Worm (Caenorhabditis elegans) whole organism, young adult: ENCODE data around the gene F41B5.12.
A peak's percentile ranks its signal among the peaks of the same experiment; 100 is the strongest.

Experiments used
- B0019.2 ChIP-seq: fragments of 200-800 bp; sonication (Bioruptor generic); conservative IDR thresholded peaks from 2 replicates; pipeline ENCODE4 v1.3.6; 2022; ENCODE audit warnings: missing genetic modification reagents, missing genetic modification characterization, missing compliant biosample characterization
- C06A6.2 ChIP-seq: fragments of 200-800 bp; sonication (Bioruptor generic); conservative IDR thresholded peaks from 2 replicates; pipeline ENCODE4 v1.3.6; 2022; ENCODE audit warnings: missing genetic modification characterization, missing compliant biosample characterization
- D2030.7 ChIP-seq: fragments of 200-800 bp; sonication (Bioruptor generic); IDR thresholded peaks from 2 replicates; pipeline ENCODE4 v1.3.6; 2022; ENCODE audit warnings: missing genetic modification reagents, missing genetic modification characterization, missing compliant biosample characterization
- F49E8.2 ChIP-seq: sonication (generic microtip); optimal IDR thresholded peaks from 3 replicates; lab custom pipeline; 2017; ENCODE audit warnings: missing genetic modification characterization, mild to moderate bottlenecking, missing compliant biosample characterization, antibody characterized with exemption, moderate library complexity; ENCODE audit not compliant: insufficient read depth
- K11D2.4 ChIP-seq: fragments of 200-800 bp; sonication (Bioruptor generic); IDR thresholded peaks from 2 replicates; pipeline ENCODE4 v1.3.6; 2022; ENCODE audit warnings: missing genetic modification reagents, missing genetic modification characterization, missing compliant biosample characterization
- Y53F4B.3 ChIP-seq: fragments of 200-800 bp; sonication (Bioruptor generic); IDR thresholded peaks from 2 replicates; pipeline ENCODE4 v1.3.6; 2022; ENCODE audit warnings: missing genetic modification reagents, missing genetic modification characterization, missing compliant biosample characterization
- Y53G8AR.9 ChIP-seq: fragments of 200-800 bp; sonication (Bioruptor generic); conservative IDR thresholded peaks from 2 replicates; pipeline ENCODE4 v1.3.6; 2022; ENCODE audit warnings: missing genetic modification reagents, missing genetic modification characterization, missing compliant biosample characterization
- ama-1 ChIP-seq, 3 experiments: fragments of 150-350 bp in 1 of 3; sonication (generic microtip) in 2 of 3; optimal IDR thresholded peaks; 2 replicates each; lab custom pipeline; 2014 to 2018; ENCODE audit warnings: missing biosample characterization in 2 of 3, missing genetic modification characterization in 2 of 3, missing genetic modification reagents in 2 of 3
- aptf-3 ChIP-seq: fragments of 200-800 bp; sonication (Bioruptor generic); IDR thresholded peaks from 2 replicates; pipeline ENCODE4 v1.3.6; 2022; ENCODE audit warnings: missing genetic modification characterization, missing compliant biosample characterization
- atf-7 ChIP-seq: sonication (generic microtip); optimal IDR thresholded peaks from 2 replicates; lab custom pipeline; 2017; ENCODE audit warnings: mild to moderate bottlenecking, missing genetic modification characterization, missing compliant biosample characterization
- attf-6 ChIP-seq: fragments of 200-800 bp; sonication (Bioruptor generic); IDR thresholded peaks from 2 replicates; pipeline ENCODE4 v1.3.6; 2022; ENCODE audit warnings: missing genetic modification reagents, missing genetic modification characterization, missing compliant biosample characterization
- bed-1 ChIP-seq: fragments of 200-800 bp; sonication (Bioruptor generic); IDR thresholded peaks from 2 replicates; pipeline ENCODE4 v1.3.6; 2022; ENCODE audit warnings: missing genetic modification reagents, missing genetic modification characterization, missing compliant biosample characterization
- bed-2 ChIP-seq: fragments of 200-800 bp; sonication (Bioruptor generic); IDR thresholded peaks from 2 replicates; pipeline ENCODE4 v1.3.6; 2022; ENCODE audit warnings: missing genetic modification reagents, missing genetic modification characterization, missing compliant biosample characterization
- ceh-100 ChIP-seq: fragments of 200-800 bp; sonication (Bioruptor generic); IDR thresholded peaks from 2 replicates; pipeline ENCODE4 v1.3.6; 2022; ENCODE audit warnings: missing genetic modification reagents, missing genetic modification characterization, missing compliant biosample characterization
- ceh-79 ChIP-seq: sonication (generic microtip); optimal IDR thresholded peaks from 2 replicates; lab custom pipeline; 2017; ENCODE audit warnings: mild to moderate bottlenecking, missing genetic modification characterization, missing compliant biosample characterization
- dox-1 ChIP-seq: fragments of 200-800 bp; sonication (Bioruptor generic); IDR thresholded peaks from 2 replicates; pipeline ENCODE4 v1.3.6; 2022; ENCODE audit warnings: missing genetic modification reagents, missing genetic modification characterization, missing compliant biosample characterization
- dpff-1 ChIP-seq: sonication (generic microtip); optimal IDR thresholded peaks from 2 replicates; lab custom pipeline; 2017; ENCODE audit warnings: mild to moderate bottlenecking, missing genetic modification characterization, missing compliant biosample characterization
- egl-44 ChIP-seq: fragments of 200-800 bp; sonication (Bioruptor generic); IDR thresholded peaks from 2 replicates; pipeline ENCODE4 v1.3.6; 2022; ENCODE audit warnings: missing genetic modification reagents, missing genetic modification characterization, missing compliant biosample characterization
- egrh-3 ChIP-seq: fragments of 200-800 bp; sonication (Bioruptor generic); IDR thresholded peaks from 2 replicates; pipeline ENCODE4 v1.3.6; 2022; ENCODE audit warnings: missing genetic modification reagents, missing genetic modification characterization, missing compliant biosample characterization
- ets-4 ChIP-seq: fragments of 200-800 bp; sonication (Bioruptor generic); optimal IDR thresholded peaks from 2 replicates; lab custom pipeline; 2018; ENCODE audit warnings: mild to moderate bottlenecking, missing genetic modification characterization, missing compliant biosample characterization
- gei-17 ChIP-seq: fragments of 200-800 bp; sonication (Bioruptor generic); optimal IDR thresholded peaks from 2 replicates; lab custom pipeline; 2018; ENCODE audit warnings: mild to moderate bottlenecking, missing genetic modification characterization, missing compliant biosample characterization
- him-1 ChIP-seq: sonication (generic microtip); optimal IDR thresholded peaks from 2 replicates; lab custom pipeline; 2016; ENCODE audit warnings: missing genotype, missing genetic modification reagents, missing genetic modification characterization, missing compliant biosample characterization
- hlh-12 ChIP-seq: sonication (generic microtip); optimal IDR thresholded peaks from 2 replicates; lab custom pipeline; 2016; ENCODE audit warnings: missing genetic modification characterization, missing compliant biosample characterization
- hlh-26 ChIP-seq: fragments of 200-800 bp; sonication (Bioruptor generic); conservative IDR thresholded peaks from 2 replicates; pipeline ENCODE4 v1.3.6; 2022; ENCODE audit warnings: missing genetic modification reagents, missing genetic modification characterization, missing compliant biosample characterization
- hmg-1.2 ChIP-seq: fragments of 200-800 bp; sonication (Bioruptor generic); IDR thresholded peaks from 2 replicates; pipeline ENCODE4 v1.3.6; 2022; ENCODE audit warnings: missing genetic modification reagents, missing genetic modification characterization, missing compliant biosample characterization
- let-607 ChIP-seq, 2 experiments: fragments of 200-800 bp in 1 of 2; sonication (Bioruptor generic) in 1 of 2; sonication (generic microtip) in 1 of 2; optimal IDR thresholded peaks; 2 replicates each; lab custom pipeline; 2016 to 2018; ENCODE audit warnings: mild to moderate bottlenecking in 2 of 2, missing compliant biosample characterization in 2 of 2, missing genetic modification characterization in 2 of 2, moderate library complexity in 2 of 2, missing genotype in 1 of 2
- lin-35 ChIP-seq, 3 experiments: fragments of 150-350 bp in 2 of 3; sonication (generic microtip) in 1 of 3; optimal IDR thresholded peaks; 2 replicates each; lab custom pipeline; 2014 to 2018; ENCODE audit warnings: missing biosample characterization in 3 of 3, missing genetic modification characterization in 3 of 3, missing genetic modification reagents in 3 of 3
- lin-40 ChIP-seq: sonication (generic microtip); optimal IDR thresholded peaks from 2 replicates; lab custom pipeline; 2016; ENCODE audit warnings: missing genetic modification characterization, mild to moderate bottlenecking, missing compliant biosample characterization, missing genotype, missing genetic modification reagents
- madf-10 ChIP-seq: sonication (generic microtip); optimal IDR thresholded peaks from 2 replicates; lab custom pipeline; 2016; ENCODE audit warnings: mild to moderate bottlenecking, missing genetic modification characterization, missing compliant biosample characterization
- madf-3 ChIP-seq: fragments of 200-800 bp; sonication (Bioruptor generic); IDR thresholded peaks from 2 replicates; pipeline ENCODE4 v1.3.6; 2022; ENCODE audit warnings: missing genetic modification reagents, missing genetic modification characterization, missing compliant biosample characterization
- madf-8 ChIP-seq: fragments of 200-800 bp; sonication (Bioruptor generic); conservative IDR thresholded peaks from 2 replicates; pipeline ENCODE4 v1.3.6; 2022; ENCODE audit warnings: missing genetic modification reagents, missing genetic modification characterization, missing compliant biosample characterization
- nfya-1 ChIP-seq: sonication (generic microtip); optimal IDR thresholded peaks from 2 replicates; lab custom pipeline; 2017; ENCODE audit warnings: antibody characterized with exemption, missing compliant biosample characterization, missing genetic modification characterization, borderline replicate concordance; ENCODE audit not compliant: insufficient read depth
- nhr-80 ChIP-seq: sonication (generic microtip); optimal IDR thresholded peaks from 2 replicates; lab custom pipeline; 2016; ENCODE audit warnings: missing genetic modification characterization, missing compliant biosample characterization
- nhr-90 ChIP-seq: sonication (generic microtip); optimal IDR thresholded peaks from 2 replicates; lab custom pipeline; 2016; ENCODE audit warnings: missing genotype, mild to moderate bottlenecking, missing genetic modification characterization, missing compliant biosample characterization
- rcor-1 ChIP-seq: fragments of 200-800 bp; sonication (Bioruptor generic); IDR thresholded peaks from 2 replicates; pipeline ENCODE4 v1.3.6; 2022; ENCODE audit warnings: missing genetic modification reagents, missing genetic modification characterization, missing compliant biosample characterization
- sptf-2 ChIP-seq: fragments of 200-800 bp; sonication (Bioruptor generic); optimal IDR thresholded peaks from 2 replicates; lab custom pipeline; 2018; ENCODE audit warnings: mild to moderate bottlenecking, missing genetic modification characterization, missing compliant biosample characterization
- tbp1 ChIP-seq: fragments of 200-800 bp; sonication (Bioruptor generic); optimal IDR thresholded peaks from 2 replicates; lab custom pipeline; 2018; ENCODE audit warnings: mild to moderate bottlenecking, missing genetic modification characterization, missing compliant biosample characterization
- tlf-1 ChIP-seq: fragments of 200-800 bp; sonication (Bioruptor generic); optimal IDR thresholded peaks from 2 replicates; lab custom pipeline; 2018; ENCODE audit warnings: mild to moderate bottlenecking, missing genetic modification characterization, missing compliant biosample characterization
- unc-62 ChIP-seq: fragments of 150-350 bp; optimal IDR thresholded peaks from 2 replicates; lab custom pipeline; 2014; ENCODE audit warnings: missing biosample characterization, missing genetic modification reagents, missing genetic modification characterization
- zim-3 ChIP-seq: sonication (generic microtip); optimal IDR thresholded peaks from 2 replicates; lab custom pipeline; 2017; ENCODE audit warnings: mild to moderate bottlenecking, missing genetic modification characterization, moderate library complexity, missing compliant biosample characterization
- ztf-22 ChIP-seq: fragments of 200-800 bp; sonication (Bioruptor generic); optimal IDR thresholded peaks from 2 replicates; lab custom pipeline; 2018; ENCODE audit warnings: mild to moderate bottlenecking, missing genetic modification characterization, moderate library complexity, missing compliant biosample characterization
- ztf-3 ChIP-seq: fragments of 200-800 bp; sonication (Bioruptor generic); optimal IDR thresholded peaks from 2 replicates; lab custom pipeline; 2018; ENCODE audit warnings: mild to moderate bottlenecking, missing genetic modification characterization, missing compliant biosample characterization
- ztf-6 ChIP-seq: fragments of 200-800 bp; sonication (Bioruptor generic); IDR thresholded peaks from 2 replicates; pipeline ENCODE4 v1.3.6; 2022; ENCODE audit warnings: missing genetic modification reagents, missing genetic modification characterization, missing compliant biosample characterization

F41B5.12 gene

ce11 chrV:2300905-2301304 is 40.1 kb downstream of the F41B5.12 start, which contains the start of gene Y19D10B.8:
Gene Y19D10B.8, minus strand, starts transcription at chrV:2301005.
- no peak for TF ChIP-seq hmg-1.2 (GFP tag; lab: Robert Waterston, UW)
- TF ChIP-seq F49E8.2 (tag; lab: Kevin White, UChicago): no peak

ce11 chrV:2303775-2304174 is 43.0 kb downstream of the F41B5.12 start, which contains the start of gene irld-15:
Gene irld-15, minus strand, starts transcription at chrV:2303875.
- TF ChIP-seq bed-1 (GFP tag; lab: Robert Waterston, UW) (no peak), B0019.2 (GFP tag; lab: Robert Waterston, UW) (no peak), gei-17 (GFP tag; lab: Kevin White, UChicago) (no peak), dpff-1 (tag; lab: Kevin White, UChicago) (no peak), nfya-1 (tag; lab: Kevin White, UChicago) (no peak), madf-3 (GFP tag; lab: Robert Waterston, UW) (no peak)
- TF ChIP-seq, all 124 proteins: peak for 0

- TF ChIP-seq lin-35 (GFP tag; optimal IDR thresholded peaks at IDR 0.05; lab: Kevin White, UChicago): no peak
- TF ChIP-seq Y53F4B.3 (GFP tag; lab: Robert Waterston, UW): no peak
- TF ChIP-seq ztf-6 (GFP tag; lab: Robert Waterston, UW): no peak
- TF ChIP-seq Y53G8AR.9 (GFP tag; lab: Robert Waterston, UW): no peak
- no peak for TF ChIP-seq attf-6 (GFP tag; lab: Robert Waterston, UW)
- TF ChIP-seq C06A6.2 (GFP tag; lab: Robert Waterston, UW): no peak
- no peak for TF ChIP-seq ceh-79
- no peak for TF ChIP-seq bed-2
- TF ChIP-seq aptf-3 (GFP tag; lab: Robert Waterston, UW): no peak
- no peak for TF ChIP-seq ceh-100 (GFP tag; lab: Robert Waterston, UW)
- no peak for TF ChIP-seq K11D2.4 (GFP tag; lab: Robert Waterston, UW)
- no peak for TF ChIP-seq egrh-3 (GFP tag; lab: Robert Waterston, UW)
- no peak for TF ChIP-seq ztf-22 (GFP tag; lab: Kevin White, UChicago)
- no peak for TF ChIP-seq D2030.7 (GFP tag; lab: Robert Waterston, UW)
- no peak for TF ChIP-seq madf-8
- no peak for TF ChIP-seq madf-10 (tag; lab: Kevin White, UChicago)
- TF ChIP-seq zim-3 (tag; lab: Kevin White, UChicago): no peak
Measured at ce11 chrV:2306383-2306782, 45.6 kb downstream of the F41B5.12 start.

- TF ChIP-seq nhr-80 (tag; lab: Kevin White, UChicago): peak; percentile 99
- peak; percentile 31 for TF ChIP-seq tlf-1 (GFP tag; lab: Kevin White, UChicago)
- TF ChIP-seq egl-44 (GFP tag; lab: Robert Waterston, UW): 0 out of 2 replicates have a peak, but pooled peaks have one; percentile 36
- TF ChIP-seq ama-1 (optimal IDR thresholded peaks at IDR 0.05; lab: Kevin White, UChicago): no peak
- TF ChIP-seq ama-1 (GFP tag; optimal IDR thresholded peaks at IDR 0.05; lab: Kevin White, UChicago): no peak
- no peak for TF ChIP-seq him-1 (tag; lab: Kevin White, UChicago)
- TF ChIP-seq nhr-90: peak; percentile 57
- TF ChIP-seq rcor-1: no peak
- TF ChIP-seq ztf-22 (GFP tag; lab: Kevin White, UChicago): peak; percentile 65
- no peak for TF ChIP-seq ztf-6 (GFP tag; lab: Robert Waterston, UW)
- TF ChIP-seq ceh-100 (GFP tag; lab: Robert Waterston, UW): no peak
- peak; percentile 41 for TF ChIP-seq ets-4
- peak; percentile 43 for TF ChIP-seq tbp1 (GFP tag; lab: Kevin White, UChicago)
- TF ChIP-seq atf-7: peak; percentile 82
- TF ChIP-seq let-607 (tag; optimal IDR thresholded peaks at IDR 0.05; lab: Kevin White, UChicago): peak; percentile 70 to 82
- no peak for TF ChIP-seq hlh-12 (tag; lab: Kevin White, UChicago)
- TF ChIP-seq ceh-79: no peak
- no peak for TF ChIP-seq lin-40
- peak; percentile 41 for TF ChIP-seq madf-10 (tag; lab: Kevin White, UChicago)
- TF ChIP-seq sptf-2 (GFP tag; lab: Kevin White, UChicago): no peak
- no peak for TF ChIP-seq hlh-26 (GFP tag; lab: Robert Waterston, UW)
- no peak for TF ChIP-seq ztf-3 (GFP tag; lab: Kevin White, UChicago)
- peak; percentile 73 for TF ChIP-seq dox-1
- peak; percentile 10 for TF ChIP-seq unc-62
- no peak for TF ChIP-seq nfya-1 (tag; lab: Kevin White, UChicago)
Measured at ce11 chrV:2308246-2308645, 47.5 kb downstream of the F41B5.12 start.
